Worm (Caenorhabditis elegans) whole organism, L3 larva: Measurements from ENCODE around the gene sul-2.

ENCODE experiments used
- R02D3.7 ChIP-seq: fragments of 150-350 bp; optimal IDR thresholded peaks from 2 replicates; lab custom pipeline; 2014; ENCODE audit warnings: missing biosample characterization, missing genetic modification characterization
- ZK546.5 ChIP-seq: sonication (generic microtip); optimal IDR thresholded peaks from 2 replicates; lab custom pipeline; 2017; ENCODE audit warnings: missing biosample characterization, missing genetic modification characterization
- aly-2 ChIP-seq: fragments of 150-350 bp; optimal IDR thresholded peaks from 2 replicates; lab custom pipeline; 2014; ENCODE audit warnings: missing biosample characterization, missing genetic modification characterization
- ama-1 ChIP-seq: fragments of 150-350 bp; optimal IDR thresholded peaks from 2 replicates; lab custom pipeline; 2018
- ceh-16 ChIP-seq: sonication (generic microtip); optimal IDR thresholded peaks from 2 replicates; lab custom pipeline; 2017; ENCODE audit warnings: missing biosample characterization, missing genetic modification characterization
- ceh-28 ChIP-seq: fragments of 150-350 bp; optimal IDR thresholded peaks from 2 replicates; lab custom pipeline; 2014; ENCODE audit warnings: missing biosample characterization, missing genetic modification reagents, missing genetic modification characterization
- ceh-82 ChIP-seq: fragments of 150-350 bp; optimal IDR thresholded peaks from 2 replicates; lab custom pipeline; 2014; ENCODE audit warnings: missing biosample characterization, missing genetic modification characterization
- daf-12 ChIP-seq: fragments of 150-350 bp; optimal IDR thresholded peaks from 2 replicates; lab custom pipeline; 2014; ENCODE audit warnings: missing biosample characterization, missing genetic modification reagents, missing genetic modification characterization
- egl-27 ChIP-seq: sonication (generic microtip); optimal IDR thresholded peaks from 4 replicates; lab custom pipeline; 2017; ENCODE audit warnings: missing biosample characterization, missing genetic modification reagents, missing genetic modification characterization
- elt-2 ChIP-seq: sonication (generic microtip); optimal IDR thresholded peaks from 2 replicates; lab custom pipeline; 2016; ENCODE audit warnings: missing genetic modification reagents, mild to moderate bottlenecking, missing genetic modification characterization, missing compliant biosample characterization
- elt-3 ChIP-seq, 3 experiments: fragments of 150-350 bp in 1 of 3; sonication (generic microtip) in 2 of 3; optimal IDR thresholded peaks; 2 replicates in 2 of 3; 4 replicates in 1 of 3; lab custom pipeline; 2014 to 2017; ENCODE audit warnings: missing biosample characterization in 3 of 3, missing genetic modification characterization in 3 of 3
- eor-1 ChIP-seq, 2 experiments: fragments of 150-350 bp; optimal IDR thresholded peaks; 2 replicates each; lab custom pipeline; 2014 to 2018; ENCODE audit warnings: missing biosample characterization in 2 of 2, missing genetic modification characterization in 2 of 2
- fkh-10 ChIP-seq: sonication (generic microtip); optimal IDR thresholded peaks from 2 replicates; lab custom pipeline; 2017; ENCODE audit warnings: missing biosample characterization, missing genetic modification reagents, missing genetic modification characterization
- fkh-2 ChIP-seq: fragments of 150-350 bp; optimal IDR thresholded peaks from 2 replicates; lab custom pipeline; 2014; ENCODE audit warnings: missing biosample characterization, missing genetic modification reagents, missing genetic modification characterization
- fos-1 ChIP-seq: fragments of 150-350 bp; optimal IDR thresholded peaks from 2 replicates; lab custom pipeline; 2014; ENCODE audit warnings: missing biosample characterization, missing genetic modification characterization
- hmg-11 ChIP-seq: sonication (generic microtip); optimal IDR thresholded peaks from 2 replicates; lab custom pipeline; 2016; ENCODE audit warnings: missing genetic modification characterization, missing compliant biosample characterization
- lin-15B ChIP-seq: fragments of 150-350 bp; optimal IDR thresholded peaks from 2 replicates; lab custom pipeline; 2014; ENCODE audit warnings: missing biosample characterization, missing genetic modification characterization
- lin-39 ChIP-seq: fragments of 150-350 bp; optimal IDR thresholded peaks from 2 replicates; lab custom pipeline; 2018; ENCODE audit warnings: missing biosample characterization, missing genetic modification reagents, missing genetic modification characterization
- mml-1 ChIP-seq: fragments of 150-350 bp; sonication (generic microtip); optimal IDR thresholded peaks from 3 replicates; lab custom pipeline; 2014; ENCODE audit warnings: missing biosample characterization, missing genetic modification characterization
- nfya-1 ChIP-seq: sonication (generic microtip); optimal IDR thresholded peaks from 2 replicates; lab custom pipeline; 2017; ENCODE audit warnings: missing genetic modification characterization, mild to moderate bottlenecking, missing compliant biosample characterization, antibody characterized with exemption, moderate library complexity; ENCODE audit not compliant: insufficient read depth
- nhr-11 ChIP-seq: fragments of 150-350 bp; optimal IDR thresholded peaks from 2 replicates; lab custom pipeline; 2014; ENCODE audit warnings: missing biosample characterization, missing genetic modification characterization
- nhr-23 ChIP-seq: fragments of 150-350 bp; optimal IDR thresholded peaks from 2 replicates; lab custom pipeline; 2014; ENCODE audit warnings: missing biosample characterization, missing genetic modification reagents, missing genetic modification characterization
- nhr-237 ChIP-seq: fragments of 150-350 bp; optimal IDR thresholded peaks from 2 replicates; lab custom pipeline; 2014; ENCODE audit warnings: missing biosample characterization, missing genetic modification characterization
- nhr-25 ChIP-seq: sonication (generic microtip); optimal IDR thresholded peaks from 2 replicates; lab custom pipeline; 2017; ENCODE audit warnings: missing biosample characterization, missing genetic modification characterization
- nhr-28 ChIP-seq: fragments of 150-350 bp; optimal IDR thresholded peaks from 2 replicates; lab custom pipeline; 2014; ENCODE audit warnings: missing biosample characterization, missing genetic modification characterization
- nhr-43 ChIP-seq: sonication (generic microtip); optimal IDR thresholded peaks from 2 replicates; lab custom pipeline; 2016; ENCODE audit warnings: mild to moderate bottlenecking, missing genetic modification characterization, missing compliant biosample characterization; ENCODE audit not compliant: poor library complexity, severe bottlenecking
- nhr-67 ChIP-seq: fragments of 150-350 bp; optimal IDR thresholded peaks from 2 replicates; lab custom pipeline; 2014; ENCODE audit warnings: missing biosample characterization, missing genetic modification characterization
- nhr-76 ChIP-seq: fragments of 150-350 bp; sonication (generic microtip); optimal IDR thresholded peaks from 5 replicates; lab custom pipeline; 2014; ENCODE audit warnings: missing biosample characterization, missing genetic modification characterization
- pha-4 ChIP-seq: fragments of 150-350 bp; optimal IDR thresholded peaks from 2 replicates; lab custom pipeline; 2014; ENCODE audit warnings: missing biosample characterization, missing genetic modification reagents, missing genetic modification characterization
- pqm-1 ChIP-seq: fragments of 150-350 bp; optimal IDR thresholded peaks from 2 replicates; lab custom pipeline; 2017; ENCODE audit warnings: missing biosample characterization, missing genetic modification characterization, inconsistent platforms
- skn-1 ChIP-seq: fragments of 150-350 bp; optimal IDR thresholded peaks from 2 replicates; lab custom pipeline; 2014; ENCODE audit warnings: missing biosample characterization, missing genetic modification characterization
- snpc-4 ChIP-seq: fragments of 150-350 bp; optimal IDR thresholded peaks from 2 replicates; lab custom pipeline; 2014; ENCODE audit warnings: missing biosample characterization, missing genetic modification characterization
- unc-62 ChIP-seq: fragments of 150-350 bp; sonication (generic microtip); optimal IDR thresholded peaks from 4 replicates; lab custom pipeline; 2014; ENCODE audit warnings: missing biosample characterization, missing genetic modification reagents, missing genetic modification characterization
- zag-1 ChIP-seq: fragments of 150-350 bp; optimal IDR thresholded peaks from 2 replicates; lab custom pipeline; 2014; ENCODE audit warnings: missing biosample characterization, missing genetic modification characterization
- ztf-11 ChIP-seq: fragments of 150-350 bp; optimal IDR thresholded peaks from 2 replicates; lab custom pipeline; 2014; ENCODE audit warnings: missing biosample characterization, missing genetic modification characterization
- ztf-4 ChIP-seq: fragments of 150-350 bp; optimal IDR thresholded peaks from 2 replicates; lab custom pipeline; 2014; ENCODE audit warnings: missing biosample characterization, missing genetic modification characterization

sul-2 gene

DNA sequence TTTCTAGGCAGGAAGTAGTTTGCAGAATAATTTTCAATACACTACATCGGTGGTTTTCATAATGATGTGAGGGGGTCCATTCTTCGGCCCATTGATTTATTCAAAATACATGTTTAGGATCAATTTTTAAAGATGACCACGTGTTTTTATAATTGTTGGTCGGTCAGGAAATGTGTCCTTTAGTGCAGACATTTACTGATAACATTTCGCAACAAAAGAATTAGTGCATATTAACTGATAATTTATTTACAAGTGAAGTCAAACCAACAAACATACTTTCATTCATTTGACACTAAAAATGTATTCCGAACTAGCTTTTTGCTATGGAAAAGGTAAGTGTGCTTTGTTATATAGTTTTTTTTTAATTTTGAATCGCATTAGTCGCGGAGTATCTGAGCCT lies 4.2 kb downstream of the sul-2 start, which contains the start of gene F20D6.5:
Gene F20D6.5, plus strand, starts transcription at position 259 of the 400 bp plus-strand sequence.
- TF ChIP-seq ztf-4 (tag; lab: Kevin White, UChicago) (no peak), nfya-1 (tag; lab: Kevin White, UChicago) (no peak), aly-2 (tag; lab: Kevin White, UChicago) (no peak), lin-39 (tag; lab: Kevin White, UChicago) (no peak), pqm-1 (tag; lab: Kevin White, UChicago) (peak; percentile 83), eor-1 (tag; optimal IDR thresholded peaks at IDR 0.05; lab: Kevin White, UChicago) (no peak), elt-2 (tag; lab: Kevin White, UChicago) (peak; percentile 61)

- TF ChIP-seq ceh-28 (no peak), pha-4 (peak; percentile 7)
- TF ChIP-seq, all 47 proteins: peak for 1
Measured at ce11 chrV:8163199-8163598, 5.7 kb downstream of the sul-2 start.

ce11 chrV:8168219-8168962 lies 10.8 kb downstream of the sul-2 start, which contains the start of gene F20D6.8:
F20D6.8 (minus strand) TSS chrV:8168269.
- TF ChIP-seq egl-27 (tag; lab: Kevin White, UChicago) = no peak
- TF ChIP-seq nhr-43 = no peak
- no peak for TF ChIP-seq elt-2 (tag; lab: Kevin White, UChicago)
- no peak for TF ChIP-seq skn-1
- no peak for TF ChIP-seq snpc-4
- no peak for TF ChIP-seq fkh-10 (GFP tag; lab: Kevin White, UChicago)
- TF ChIP-seq ztf-4 (tag; lab: Kevin White, UChicago) = no peak
- TF ChIP-seq ztf-11 = no peak
- no peak for TF ChIP-seq unc-62 (GFP tag; lab: Kevin White, UChicago)
- no peak for TF ChIP-seq nhr-25
- TF ChIP-seq ceh-28 = no peak
- no peak for TF ChIP-seq pha-4

DNA sequence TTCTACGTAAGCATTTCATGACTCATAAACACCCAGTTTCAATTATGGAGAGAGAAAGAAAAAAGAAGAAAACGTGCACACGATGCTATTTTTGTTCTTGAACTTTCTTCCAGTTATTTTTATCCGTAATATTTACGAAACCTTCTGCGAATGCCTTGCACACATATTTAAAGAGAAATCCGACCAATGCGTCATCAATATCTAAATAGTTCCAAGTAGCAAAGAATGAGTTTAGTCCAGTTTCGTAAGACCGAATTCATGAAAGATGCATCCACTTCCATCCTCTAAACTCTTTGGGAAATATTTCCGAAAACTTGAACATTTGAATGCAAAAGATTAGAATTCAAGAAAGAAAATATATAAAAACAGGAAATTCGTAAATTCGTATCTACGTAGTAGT lies 11.6 kb downstream of the sul-2 start:
- TF ChIP-seq ztf-11 = no peak
- TF ChIP-seq fkh-2 (tag; lab: Kevin White, UChicago) = no peak
- no peak for TF ChIP-seq nhr-11 (tag; lab: Kevin White, UChicago)
- no peak for TF ChIP-seq elt-2 (tag; lab: Kevin White, UChicago)
- TF ChIP-seq nhr-67 (tag; lab: Kevin White, UChicago) = no peak

DNA sequence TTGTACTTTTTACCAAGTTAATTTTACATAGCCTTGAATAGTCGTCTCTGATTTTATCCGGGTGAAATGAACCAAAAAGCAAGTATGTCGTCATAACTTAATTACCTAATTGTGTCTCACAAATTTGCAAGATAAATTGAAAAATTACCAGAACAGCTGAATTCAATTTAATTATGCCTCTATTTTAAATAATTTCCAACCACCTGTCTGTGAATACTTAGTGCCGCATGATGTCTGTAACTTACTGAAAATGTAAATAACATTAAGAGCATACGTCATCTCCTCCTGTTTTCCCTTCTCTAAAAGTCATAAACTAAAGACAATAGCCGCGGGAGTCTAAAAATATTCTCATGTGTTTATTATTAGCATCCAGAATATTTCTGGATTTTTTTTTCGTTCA lies 12.8 kb downstream of the sul-2 start:
- TF ChIP-seq nhr-76 (tag; lab: Kevin White, UChicago) = no peak
- TF ChIP-seq nhr-25 = no peak
- TF ChIP-seq pha-4 = no peak
- no peak for TF ChIP-seq nhr-23 (tag; lab: Kevin White, UChicago)
- no peak for TF ChIP-seq ama-1
- TF ChIP-seq ZK546.5 (tag; lab: Kevin White, UChicago) = no peak
- no peak for TF ChIP-seq ceh-28
- TF ChIP-seq nhr-237 (tag; lab: Kevin White, UChicago) = no peak
- no peak for TF ChIP-seq daf-12 (tag; lab: Kevin White, UChicago)
- no peak for TF ChIP-seq ztf-11
- TF ChIP-seq egl-27 (tag; lab: Kevin White, UChicago) = no peak
- TF ChIP-seq elt-3 (tag; optimal IDR thresholded peaks at IDR 0.05; lab: Kevin White, UChicago) = no peak
- TF ChIP-seq ceh-16 (tag; lab: Kevin White, UChicago) = no peak
- no peak for TF ChIP-seq ceh-82 (tag; lab: Kevin White, UChicago)
- no peak for TF ChIP-seq zag-1 (tag; lab: Kevin White, UChicago)
- no peak for TF ChIP-seq fos-1 (tag; lab: Kevin White, UChicago)

ce11 chrV:8171688-8172087 lies 14.1 kb downstream of the sul-2 start:
- TF ChIP-seq nhr-23 (tag; lab: Kevin White, UChicago) (no peak), unc-62 (GFP tag; lab: Kevin White, UChicago) (no peak), mml-1 (no peak), ztf-4 (tag; lab: Kevin White, UChicago) (no peak), ztf-11 (no peak), fos-1 (tag; lab: Kevin White, UChicago) (no peak), nhr-67 (tag; lab: Kevin White, UChicago) (no peak), ceh-16 (tag; lab: Kevin White, UChicago) (no peak), eor-1 (tag; optimal IDR thresholded peaks at IDR 0.05; lab: Kevin White, UChicago) (no peak), nhr-28 (no peak), ceh-82 (tag; lab: Kevin White, UChicago) (no peak), hmg-11 (no peak), lin-15B (tag; lab: Kevin White, UChicago) (no peak), R02D3.7 (tag; lab: Kevin White, UChicago) (no peak)
